Worm (Caenorhabditis elegans) whole organism, L4 larva: ENCODE results near the gene fbxa-152.
A peak's percentile ranks its signal among the peaks of the same experiment; 100 is the strongest.

ENCODE experiments used
- F26F4.8 ChIP-seq: fragments of 200-800 bp; sonication (Bioruptor generic); conservative IDR thresholded peaks from 2 replicates; pipeline ENCODE4 v1.3.6; 2022; ENCODE audit warnings: missing genetic modification characterization, missing compliant biosample characterization
- F37D6.2 ChIP-seq: sonication (generic microtip); optimal IDR thresholded peaks from 2 replicates; lab custom pipeline; 2016; ENCODE audit warnings: mild to moderate bottlenecking, missing genetic modification characterization, missing compliant biosample characterization
- F49E8.2 ChIP-seq: sonication (generic microtip); optimal IDR thresholded peaks from 2 replicates; lab custom pipeline; 2016; ENCODE audit warnings: missing compliant biosample characterization, mild to moderate bottlenecking, missing genetic modification characterization, borderline replicate concordance
- R02D3.7 ChIP-seq: fragments of 150-350 bp; sonication (generic microtip); optimal IDR thresholded peaks from 3 replicates; lab custom pipeline; 2014; ENCODE audit warnings: missing biosample characterization, missing genetic modification characterization
- T20F7.1 ChIP-seq: fragments of 200-800 bp; sonication (Bioruptor generic); optimal IDR thresholded peaks from 2 replicates; lab custom pipeline; 2018; ENCODE audit warnings: mild to moderate bottlenecking, missing genetic modification characterization, missing compliant biosample characterization
- Y48G9A.11 ChIP-seq: fragments of 200-800 bp; sonication (Bioruptor generic); IDR thresholded peaks from 2 replicates; pipeline ENCODE4 v1.3.6; 2022; ENCODE audit warnings: missing genetic modification reagents, missing genetic modification characterization, missing compliant biosample characterization
- Y5F2A.4 ChIP-seq: fragments of 200-800 bp; sonication (Bioruptor generic); optimal IDR thresholded peaks from 2 replicates; lab custom pipeline; 2018; ENCODE audit warnings: mild to moderate bottlenecking, missing genetic modification characterization, missing compliant biosample characterization
- Y75B8A.6 ChIP-seq: fragments of 200-800 bp; sonication (Bioruptor generic); IDR thresholded peaks from 2 replicates; pipeline ENCODE4 v1.3.6; 2022; ENCODE audit warnings: missing genetic modification reagents, missing genetic modification characterization, missing compliant biosample characterization
- ZK546.5 ChIP-seq, 2 experiments: sonication (generic microtip); optimal IDR thresholded peaks; 2 replicates each; lab custom pipeline; 2017; ENCODE audit warnings: missing biosample characterization in 2 of 2, missing genetic modification characterization in 2 of 2
- aha-1 ChIP-seq: fragments of 150-350 bp; peaks from one replicate; lab custom pipeline; 2014; ENCODE audit warnings: missing biosample characterization, missing genetic modification characterization
- aly-2 ChIP-seq: sonication (generic microtip); optimal IDR thresholded peaks from 2 replicates; lab custom pipeline; 2018; ENCODE audit warnings: missing biosample characterization, missing genetic modification characterization
- ama-1 ChIP-seq: fragments of 150-350 bp; optimal IDR thresholded peaks from 2 replicates; lab custom pipeline; 2014; ENCODE audit warnings: inconsistent platforms, mixed read lengths
- arid-1 ChIP-seq: fragments of 200-800 bp; sonication (Bioruptor generic); conservative IDR thresholded peaks from 2 replicates; pipeline ENCODE4 v1.3.6; 2022; ENCODE audit warnings: missing genetic modification reagents, missing genetic modification characterization, missing compliant biosample characterization
- attf-4 ChIP-seq: sonication (generic microtip); optimal IDR thresholded peaks from 3 replicates; lab custom pipeline; 2017; ENCODE audit warnings: missing biosample characterization, missing genetic modification characterization
- ceh-82 ChIP-seq: sonication (generic microtip); optimal IDR thresholded peaks from 2 replicates; lab custom pipeline; 2017; ENCODE audit warnings: missing biosample characterization, missing genetic modification characterization
- daf-12 ChIP-seq: fragments of 150-350 bp; optimal IDR thresholded peaks from 2 replicates; lab custom pipeline; 2014; ENCODE audit warnings: missing biosample characterization, missing genetic modification reagents, missing genetic modification characterization
- daf-16 ChIP-seq, 3 experiments: sonication (generic microtip); optimal IDR thresholded peaks; 2 replicates each; lab custom pipeline; 2016 to 2017; ENCODE audit warnings: missing genetic modification characterization in 3 of 3, missing genetic modification reagents in 3 of 3, mild to moderate bottlenecking in 2 of 3, missing compliant biosample characterization in 2 of 3, missing biosample characterization in 1 of 3, moderate library complexity in 1 of 3
- duxl-1 ChIP-seq: sonication (generic microtip); optimal IDR thresholded peaks from 2 replicates; lab custom pipeline; 2016; ENCODE audit warnings: mild to moderate bottlenecking, missing genetic modification characterization, moderate library complexity, missing compliant biosample characterization; ENCODE audit not compliant: poor library complexity
- hif-1 ChIP-seq, 2 experiments: sonication (generic microtip); optimal IDR thresholded peaks; 2 replicates each; lab custom pipeline; 2016 to 2017; ENCODE audit warnings: missing compliant biosample characterization in 2 of 2, missing genetic modification characterization in 2 of 2, missing genetic modification reagents in 2 of 2, missing genotype in 2 of 2, mild to moderate bottlenecking in 1 of 2
- hlh-30 ChIP-seq: sonication (generic microtip); optimal IDR thresholded peaks from 2 replicates; lab custom pipeline; 2017; ENCODE audit warnings: antibody characterized with exemption, mild to moderate bottlenecking, missing genetic modification characterization, missing compliant biosample characterization; ENCODE audit not compliant: insufficient read depth
- hmg-1.1 ChIP-seq: fragments of 200-800 bp; sonication (Bioruptor generic); IDR thresholded peaks from 2 replicates; pipeline ENCODE4 v1.3.6; 2022; ENCODE audit warnings: missing genetic modification reagents, missing genetic modification characterization, missing compliant biosample characterization
- lin-15B ChIP-seq: fragments of 150-350 bp; sonication (generic microtip); optimal IDR thresholded peaks from 3 replicates; lab custom pipeline; 2014; ENCODE audit warnings: missing biosample characterization, missing genetic modification characterization
- lin-38 ChIP-seq: fragments of 200-800 bp; sonication (Bioruptor generic); IDR thresholded peaks from 2 replicates; pipeline ENCODE4 v1.3.6; 2022; ENCODE audit warnings: missing genetic modification reagents, missing genetic modification characterization, missing compliant biosample characterization
- lsy-2 ChIP-seq, 2 experiments: fragments of 150-350 bp in 1 of 2; sonication (generic microtip) in 1 of 2; optimal IDR thresholded peaks; 2 replicates each; lab custom pipeline; 2014 to 2017; ENCODE audit warnings: missing biosample characterization in 2 of 2, missing genetic modification characterization in 2 of 2
- mep-1 ChIP-seq: fragments of 150-350 bp; sonication (generic microtip); optimal IDR thresholded peaks from 3 replicates; lab custom pipeline; 2014; ENCODE audit warnings: missing biosample characterization, missing genetic modification characterization
- mxl-3 ChIP-seq: fragments of 200-800 bp; sonication (Bioruptor generic); optimal IDR thresholded peaks from 2 replicates; lab custom pipeline; 2018; ENCODE audit warnings: mild to moderate bottlenecking, missing genetic modification characterization, missing compliant biosample characterization
- nhr-237 ChIP-seq: sonication (generic microtip); optimal IDR thresholded peaks from 2 replicates; lab custom pipeline; 2017; ENCODE audit warnings: missing biosample characterization, missing genetic modification characterization
- nhr-28 ChIP-seq: fragments of 150-350 bp; optimal IDR thresholded peaks from 2 replicates; lab custom pipeline; 2014; ENCODE audit warnings: missing biosample characterization, missing genetic modification characterization
- nhr-48 ChIP-seq: sonication (generic microtip); optimal IDR thresholded peaks from 2 replicates; lab custom pipeline; 2016; ENCODE audit warnings: mild to moderate bottlenecking, missing genetic modification characterization, missing compliant biosample characterization
- nhr-6 ChIP-seq: fragments of 150-350 bp; optimal IDR thresholded peaks from 2 replicates; lab custom pipeline; 2014; ENCODE audit warnings: missing biosample characterization, missing genetic modification characterization
- nhr-77 ChIP-seq: fragments of 150-350 bp; optimal IDR thresholded peaks from 2 replicates; lab custom pipeline; 2014; ENCODE audit warnings: missing biosample characterization, missing genetic modification characterization
- pqm-1 ChIP-seq: sonication (generic microtip); optimal IDR thresholded peaks from 2 replicates; lab custom pipeline; 2017; ENCODE audit warnings: missing biosample characterization, missing genetic modification characterization
- rbr-2 ChIP-seq: sonication (generic microtip); optimal IDR thresholded peaks from 2 replicates; lab custom pipeline; 2016; ENCODE audit warnings: missing genotype, missing genetic modification characterization, missing compliant biosample characterization
- sdz-12 ChIP-seq: fragments of 200-800 bp; sonication (Bioruptor generic); optimal IDR thresholded peaks from 2 replicates; lab custom pipeline; 2018; ENCODE audit warnings: mild to moderate bottlenecking, missing genetic modification characterization, missing compliant biosample characterization
- set-16 ChIP-seq: fragments of 200-800 bp; sonication (Bioruptor generic); IDR thresholded peaks from 2 replicates; pipeline ENCODE4 v1.3.6; 2022; ENCODE audit warnings: missing genetic modification reagents, missing genetic modification characterization, missing compliant biosample characterization
- snpc-1.2 ChIP-seq: fragments of 200-800 bp; sonication (Bioruptor generic); IDR thresholded peaks from 2 replicates; pipeline ENCODE4 v1.3.6; 2022; ENCODE audit warnings: missing genetic modification reagents, missing genetic modification characterization, missing compliant biosample characterization
- spr-3 ChIP-seq: fragments of 200-800 bp; sonication (Bioruptor generic); optimal IDR thresholded peaks from 2 replicates; lab custom pipeline; 2018; ENCODE audit warnings: mild to moderate bottlenecking, missing genetic modification characterization, missing compliant biosample characterization
- tra-1 ChIP-seq: fragments of 200-800 bp; sonication (Bioruptor generic); IDR thresholded peaks from 2 replicates; pipeline ENCODE4 v1.3.6; 2022; ENCODE audit warnings: missing genetic modification reagents, missing genetic modification characterization, missing compliant biosample characterization
- unc-62 ChIP-seq, 3 experiments: fragments of 150-350 bp in 1 of 3; sonication (generic microtip); optimal IDR thresholded peaks in 2 of 3; peaks in 1 of 3; 1 replicate in 1 of 3; 2 replicates in 2 of 3; lab custom pipeline; 2014 to 2017; ENCODE audit warnings: missing biosample characterization in 3 of 3, missing genetic modification characterization in 3 of 3, missing genetic modification reagents in 3 of 3, missing genotype in 1 of 3
- zfp-2 ChIP-seq: sonication (generic microtip); optimal IDR thresholded peaks from 2 replicates; lab custom pipeline; 2016; ENCODE audit warnings: mild to moderate bottlenecking, missing genetic modification characterization, missing compliant biosample characterization
- ztf-11 ChIP-seq: fragments of 150-350 bp; optimal IDR thresholded peaks from 2 replicates; lab custom pipeline; 2014; ENCODE audit warnings: missing biosample characterization, missing genetic modification characterization

The fbxa-152 gene

ce11 chrV:15577395-15577896 is 24.7 kb downstream of the fbxa-152 start, which contains the start of gene atx-3:
TSS of gene atx-3 (minus strand) at chrV:15577445.
- TF ChIP-seq tra-1 = no peak
- no peak for TF ChIP-seq sdz-12
- TF ChIP-seq pqm-1 (tag; lab: Kevin White, UChicago) = no peak
- TF ChIP-seq hlh-30 = peak; percentile 4
- no peak for TF ChIP-seq ceh-82 (tag; lab: Kevin White, UChicago)
- no peak for TF ChIP-seq rbr-2
- peak; percentile 37; the same call in 1 of the 2 replicates for TF ChIP-seq Y48G9A.11 (GFP tag; lab: Robert Waterston, UW)
- no peak for TF ChIP-seq F37D6.2 (tag; lab: Kevin White, UChicago)
- TF ChIP-seq, all 104 proteins: peak for 2

DNA sequence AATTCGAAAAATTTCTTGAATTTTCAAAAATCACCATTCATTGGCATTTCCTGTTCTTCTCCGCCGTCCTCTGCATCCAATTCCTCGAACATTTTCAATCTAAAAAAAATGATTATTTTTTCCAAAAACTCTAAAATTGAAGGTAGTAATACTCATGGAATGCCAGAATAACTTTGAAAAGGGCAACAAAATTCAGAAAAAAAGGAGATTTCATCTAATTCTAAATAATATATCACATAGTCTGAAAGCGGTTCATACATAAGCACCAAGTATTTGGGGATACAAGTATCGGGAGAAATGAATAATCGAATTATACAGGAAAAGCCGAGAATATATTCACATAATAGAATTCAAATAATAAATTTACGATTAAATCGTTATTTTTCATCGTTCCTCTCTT is 26.8 kb downstream of the fbxa-152 start, which contains the start of gene mdt-28:
TSS of gene mdt-28 (minus strand) at position 101 of the 400 bp plus-strand sequence.
- TF ChIP-seq aly-2 (tag; lab: Kevin White, UChicago) (no peak), lin-38 (0 out of 2 replicates have a peak, but pooled peaks have one; percentile 33)

ce11 chrV:15572613-15573012 is 29.5 kb downstream of the fbxa-152 start, which contains the start of gene fbxa-94:
TSS of gene fbxa-94 (plus strand) at chrV:15572913.
- TF ChIP-seq snpc-1.2 = no peak
- TF ChIP-seq F26F4.8 = no peak
- no peak for TF ChIP-seq ZK546.5 (tag; optimal IDR thresholded peaks at IDR 0.05; lab: Kevin White, UChicago)
- no peak for TF ChIP-seq spr-3 (GFP tag; lab: Kevin White, UChicago)
- TF ChIP-seq sdz-12 = no peak
- no peak for TF ChIP-seq Y75B8A.6
- no peak for TF ChIP-seq daf-12 (tag; lab: Kevin White, UChicago)
- no peak for TF ChIP-seq nhr-48 (tag; lab: Kevin White, UChicago)
- no peak for TF ChIP-seq F49E8.2 (tag; lab: Kevin White, UChicago)
- TF ChIP-seq attf-4 (tag; lab: Kevin White, UChicago) = no peak
- no peak for TF ChIP-seq T20F7.1 (GFP tag; lab: Kevin White, UChicago)

- no peak for TF ChIP-seq hmg-1.1
- TF ChIP-seq aha-1 (tag; lab: Kevin White, UChicago) = peak; percentile 55
- TF ChIP-seq Y48G9A.11 (GFP tag; lab: Robert Waterston, UW) = 0 out of 2 replicates have a peak, but pooled peaks have one; percentile 11
Observed at ce11 chrV:15571006-15571526, 31.1 kb downstream of the fbxa-152 start, which contains the start of gene fbxa-95. TSS of gene fbxa-95 (plus strand) at chrV:15571476.

DNA sequence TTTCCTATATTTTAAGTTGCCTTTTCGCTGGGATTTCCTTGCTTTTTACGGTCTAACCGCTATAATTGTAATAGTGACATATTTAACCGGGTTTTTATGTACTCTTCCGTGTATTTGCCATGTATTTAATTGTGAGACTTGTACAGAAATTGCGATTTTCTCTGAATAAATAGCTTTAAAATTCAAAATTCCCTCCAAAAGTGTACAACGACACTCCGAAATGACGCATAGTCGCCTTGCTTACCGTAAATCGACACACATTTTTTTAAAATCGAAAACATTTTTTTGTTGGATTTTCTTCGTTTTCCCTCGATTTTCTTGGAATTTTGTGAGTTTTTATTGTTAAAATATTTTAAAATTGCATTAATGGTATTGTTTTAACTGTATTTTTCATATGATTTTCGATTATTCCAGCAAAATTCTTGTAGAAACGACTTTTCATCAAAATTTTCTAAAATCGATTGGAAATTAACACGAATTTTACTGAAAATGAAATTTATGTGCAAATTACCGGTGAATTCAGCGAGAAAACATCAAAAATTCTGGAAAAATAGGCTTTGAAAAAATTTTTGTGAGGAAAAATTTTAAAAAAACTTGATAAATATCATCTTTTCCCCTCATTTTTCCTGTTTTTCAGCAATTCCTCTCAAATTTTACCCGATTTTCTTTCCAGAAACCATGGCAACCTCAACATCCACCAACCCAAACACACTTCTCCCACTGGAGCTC is 32.3 kb downstream of the fbxa-152 start, which contains the start of gene lsm-5:
TSS of gene lsm-5 (plus strand) at position 679 of the 729 bp plus-strand sequence.
- TF ChIP-seq R02D3.7 (peak; percentile 80), lsy-2 (tag; optimal IDR thresholded peaks at IDR 0.05; lab: Kevin White, UChicago) (peak; percentile 37 to 73), ama-1 (lab: Kevin White, UChicago) (peak; percentile 94), lin-15B (no peak), duxl-1 (tag; lab: Kevin White, UChicago) (no peak), set-16 (no peak), Y5F2A.4 (GFP tag; lab: Kevin White, UChicago) (no peak), ztf-11 (tag; lab: Kevin White, UChicago) (no peak), arid-1 (GFP tag; lab: Robert Waterston, UW) (no peak), pqm-1 (tag; lab: Kevin White, UChicago) (no peak), aha-1 (tag; lab: Kevin White, UChicago) (no peak), nhr-28 (tag; lab: Kevin White, UChicago) (peak; percentile 33), hif-1 (tag; optimal IDR thresholded peaks at IDR 0.05; lab: Kevin White, UChicago) (peak in 1 of 2 experiments; percentile 19), unc-62 (GFP tag; optimal IDR thresholded peaks at IDR 0.05 in 1 of 2; lab: Kevin White, UChicago) (peak in 1 of 2 experiments; percentile 81), unc-62 (tag; optimal IDR thresholded peaks at IDR 0.05; lab: Kevin White, UChicago) (no peak), daf-16 (GFP tag; optimal IDR thresholded peaks at IDR 0.05; lab: Kevin White, UChicago) (no peak), daf-16 (tag; optimal IDR thresholded peaks at IDR 0.05; lab: Kevin White, UChicago) (peak; percentile 50), zfp-2 (tag; lab: Kevin White, UChicago) (no peak), nhr-77 (tag; lab: Kevin White, UChicago) (peak; percentile 56), mep-1 (tag; lab: Kevin White, UChicago) (peak; percentile 70), mxl-3 (GFP tag; lab: Kevin White, UChicago) (no peak), nhr-237 (tag; lab: Kevin White, UChicago) (no peak), hmg-1.1 (no peak), nhr-6 (tag; lab: Kevin White, UChicago) (peak; percentile 40)
